Worm (Caenorhabditis elegans): ENCODE measurements around the gene fipr-3.

fipr-3 gene

ce11 chrX:14466532-14466931 is 43.3 kb downstream of the fipr-3 start, which contains the start of gene M163.21:
M163.21 (plus strand) TSS chrX:14466832.
- no peak for TF ChIP-seq gmeb-2 (tag; optimal IDR thresholded peaks at IDR 0.05)
- TF ChIP-seq sdc-2 (tag; optimal IDR thresholded peaks at IDR 0.05) = no peak
- TF ChIP-seq ceh-19 (GFP tag; optimal IDR thresholded peaks at IDR 0.05) = no peak
- TF ChIP-seq F13H6.1 (tag; optimal IDR thresholded peaks at IDR 0.05) = no peak
- TF ChIP-seq tbx-7 (tag; optimal IDR thresholded peaks at IDR 0.05) = no peak
- no peak for TF ChIP-seq ttx-3 (tag; optimal IDR thresholded peaks at IDR 0.05)
- TF ChIP-seq pag-3 (tag; optimal IDR thresholded peaks at IDR 0.05; ENCODE audit: borderline replicate concordance) = no peak

- no peak for TF ChIP-seq unc-3 (GFP tag; conservative IDR thresholded peaks at IDR 0.05)
- TF ChIP-seq unc-3 (tag; optimal IDR thresholded peaks at IDR 0.05) = no peak
- no peak for TF ChIP-seq F13H6.1 (tag; optimal IDR thresholded peaks at IDR 0.05)
- no peak for TF ChIP-seq sdc-2 (tag; optimal IDR thresholded peaks at IDR 0.05)
- TF ChIP-seq hlh-8 (tag; optimal IDR thresholded peaks at IDR 0.05) = no peak
- TF ChIP-seq pros-1 (tag; optimal IDR thresholded peaks at IDR 0.05) = no peak
- no peak for TF ChIP-seq hlh-6 (tag; optimal IDR thresholded peaks at IDR 0.05)
- no peak for TF ChIP-seq pag-3 (tag; optimal IDR thresholded peaks at IDR 0.05; ENCODE audit: borderline replicate concordance)
- no peak for TF ChIP-seq sox-2 (GFP tag; IDR thresholded peaks at IDR 0.05)
- no peak for TF ChIP-seq ceh-6 (GFP tag; optimal IDR thresholded peaks at IDR 0.05)
- no peak for TF ChIP-seq nhr-232 (tag; optimal IDR thresholded peaks at IDR 0.05)
- TF ChIP-seq ceh-34 (tag; optimal IDR thresholded peaks at IDR 0.05) = no peak
These were observed 46.1 kb downstream of the fipr-3 start, which contains the start of gene M163.9 for ce11 chrX:14469284-14469683. M163.9 (plus strand) TSS chrX:14469584.

ce11 chrX:14470687-14471086 is 47.5 kb downstream of the fipr-3 start, which contains the start of gene M163.10:
M163.10 (plus strand) TSS chrX:14470987.
- TF ChIP-seq ama-1 (optimal IDR thresholded peaks at IDR 0.05) (no peak), ceh-24 (tag; optimal IDR thresholded peaks at IDR 0.05) (no peak), madf-2 (tag; optimal IDR thresholded peaks at IDR 0.05) (no peak), K02D7.2 (tag; optimal IDR thresholded peaks at IDR 0.05) (no peak), pat-9 (tag; optimal IDR thresholded peaks at IDR 0.05) (no peak), C08G9.2 (tag; optimal IDR thresholded peaks at IDR 0.05) (no peak), ceh-2 (tag; optimal IDR thresholded peaks at IDR 0.05) (no peak), ceh-48 (tag; optimal IDR thresholded peaks at IDR 0.05) (no peak), mec-3 (tag; optimal IDR thresholded peaks at IDR 0.05; ENCODE audit: borderline replicate concordance) (no peak), sdc-2 (tag; optimal IDR thresholded peaks at IDR 0.05) (no peak), T23F11.4 (GFP tag; optimal IDR thresholded peaks at IDR 0.05) (no peak)

All from whole organism, late embryonic.